Worm (Caenorhabditis elegans) whole organism, L1 larva: ENCODE measurements around the gene Y70C5A.2.

Source experiments
- aly-2 ChIP-seq: fragments of 150-350 bp; optimal IDR thresholded peaks from 2 replicates; lab custom pipeline; 2014; ENCODE audit warnings: missing biosample characterization, missing genetic modification characterization
- ama-1 ChIP-seq: fragments of 150-350 bp; optimal IDR thresholded peaks from 2 replicates; lab custom pipeline; 2014
- ceh-88 ChIP-seq: fragments of 200-800 bp; sonication (Bioruptor generic); IDR thresholded peaks from 2 replicates; pipeline ENCODE4 v1.3.6; 2022; ENCODE audit warnings: missing genetic modification characterization, missing compliant biosample characterization
- elt-2 ChIP-seq: sonication (generic microtip); optimal IDR thresholded peaks from 2 replicates; lab custom pipeline; 2016; ENCODE audit warnings: missing genetic modification characterization, mild to moderate bottlenecking, inconsistent platforms, missing compliant biosample characterization, missing genetic modification reagents
- grh-1 ChIP-seq: fragments of 200-800 bp; sonication (Bioruptor generic); IDR thresholded peaks from 2 replicates; pipeline ENCODE4 v1.3.6; 2022; ENCODE audit warnings: missing genetic modification reagents, missing genetic modification characterization, missing compliant biosample characterization
- lin-13 ChIP-seq: fragments of 150-350 bp; optimal IDR thresholded peaks from 2 replicates; lab custom pipeline; 2014; ENCODE audit warnings: missing biosample characterization, missing genetic modification reagents, missing genetic modification characterization
- lin-15B ChIP-seq: fragments of 150-350 bp; sonication (generic microtip); optimal IDR thresholded peaks from 3 replicates; lab custom pipeline; 2014; ENCODE audit warnings: missing biosample characterization, missing genetic modification characterization
- nhr-12 ChIP-seq: sonication (generic microtip); optimal IDR thresholded peaks from 2 replicates; lab custom pipeline; 2017; ENCODE audit warnings: missing biosample characterization, missing genetic modification characterization
- nhr-77 ChIP-seq: fragments of 150-350 bp; optimal IDR thresholded peaks from 2 replicates; lab custom pipeline; 2014; ENCODE audit warnings: missing biosample characterization, missing genetic modification characterization
- rnt-1 ChIP-seq: sonication (generic microtip); optimal IDR thresholded peaks from 2 replicates; lab custom pipeline; 2016; ENCODE audit warnings: mild to moderate bottlenecking, missing genetic modification characterization, moderate library complexity, missing compliant biosample characterization
- skn-1 ChIP-seq: fragments of 150-350 bp; optimal IDR thresholded peaks from 2 replicates; lab custom pipeline; 2014; ENCODE audit warnings: missing biosample characterization, missing genetic modification characterization
- snpc-4 ChIP-seq: fragments of 150-350 bp; optimal IDR thresholded peaks from 2 replicates; lab custom pipeline; 2014; ENCODE audit warnings: missing biosample characterization, missing genetic modification characterization
- unc-130 ChIP-seq: fragments of 150-350 bp; optimal IDR thresholded peaks from 2 replicates; lab custom pipeline; 2017; ENCODE audit warnings: missing biosample characterization, missing genetic modification characterization, inconsistent platforms
- ztf-11 ChIP-seq, 2 experiments: sonication (generic microtip); optimal IDR thresholded peaks; 2 replicates each; lab custom pipeline; 2016 to 2017; ENCODE audit warnings: missing genetic modification characterization in 2 of 2, missing biosample characterization in 1 of 2, missing compliant biosample characterization in 1 of 2

ce11 chrV:16594514-16594913, 28.5 kb downstream of the Y70C5A.2 start:
- TF ChIP-seq snpc-4 (tag; lab: Kevin White, UChicago) (no peak), unc-130 (tag; lab: Kevin White, UChicago) (no peak), nhr-12 (no peak), ama-1 (lab: Kevin White, UChicago) (no peak), lin-15B (tag; lab: Kevin White, UChicago) (no peak), aly-2 (tag; lab: Kevin White, UChicago) (no peak), rnt-1 (peak; percentile 68), skn-1 (no peak), ztf-11 (tag; optimal IDR thresholded peaks at IDR 0.05; lab: Kevin White, UChicago) (no peak), grh-1 (no peak), ceh-88 (no peak), lin-13 (GFP tag; lab: Kevin White, UChicago) (no peak), nhr-77 (no peak), elt-2 (tag; lab: Kevin White, UChicago) (no peak)
